Fruit fly (Drosophila melanogaster) whole organism: ENCODE measurements around the gene CG17108.

Experiments used
- CG8478 ChIP-seq: fragments of >200 bp; optimal IDR thresholded peaks from 2 replicates; lab custom pipeline; 2018; ENCODE audit warnings: inconsistent platforms
- Dll ChIP-seq: fragments of >200 bp; optimal IDR thresholded peaks from 2 replicates; lab custom pipeline; 2017
- EcR ChIP-seq, 2 experiments: fragments of >200 bp; optimal IDR thresholded peaks; 2 replicates each; lab custom pipeline; 2017; ENCODE audit warnings: missing biosample characterization in 2 of 2, missing genetic modification characterization in 2 of 2, missing genetic modification reagents in 2 of 2
- pan ChIP-seq: fragments of >200 bp; optimal IDR thresholded peaks from 2 replicates; lab custom pipeline; 2017
- psq ChIP-seq: fragments of >200 bp; optimal IDR thresholded peaks from 2 replicates; lab custom pipeline; 2017
- usp ChIP-seq: fragments of >200 bp; optimal IDR thresholded peaks from 2 replicates; lab custom pipeline; 2017; ENCODE audit warnings: missing biosample characterization, missing genetic modification characterization, mixed read lengths

Gene CG17108

DNA sequence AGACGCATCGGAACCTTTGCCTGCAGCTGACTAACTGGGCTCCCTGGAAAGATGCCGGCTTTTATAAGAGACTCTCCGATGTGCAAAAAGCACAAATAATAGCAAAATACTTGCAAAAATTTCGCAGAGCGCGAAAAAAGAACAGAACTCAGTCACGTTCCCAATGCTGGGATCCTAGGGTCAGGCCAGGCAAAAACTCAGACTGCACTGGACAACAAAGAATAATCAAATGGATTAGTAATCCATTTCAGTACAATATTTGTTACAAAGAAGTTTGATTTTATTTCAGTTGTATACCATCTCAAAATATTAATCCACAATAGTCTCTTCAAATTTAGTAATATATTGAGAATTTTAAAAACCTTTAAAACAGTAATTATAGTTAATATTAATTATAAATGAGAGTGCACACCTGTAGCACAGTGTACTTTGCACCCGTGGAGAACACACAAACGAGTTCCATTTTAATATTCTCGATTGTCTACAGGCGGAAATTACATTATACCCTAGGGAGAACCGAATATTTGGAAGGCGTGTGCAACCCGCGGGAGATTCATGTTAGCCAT is at the start of gene CG17108:
CG17108 (minus strand) TSS at position 51 of the 566 bp plus-strand sequence.
- TF ChIP-seq CG8478 (lab: Kevin White, UChicago): no peak
- TF ChIP-seq EcR (GFP tag; optimal IDR thresholded peaks at IDR 0.05; lab: Kevin White, UChicago): no peak
- TF ChIP-seq psq (lab: Kevin White, UChicago): no peak
- TF ChIP-seq Dll (lab: Kevin White, UChicago): no peak
- TF ChIP-seq usp (GFP tag; lab: Kevin White, UChicago): no peak
- no peak for TF ChIP-seq pan (lab: Kevin White, UChicago)

- TF ChIP-seq EcR (GFP tag; optimal IDR thresholded peaks at IDR 0.05; lab: Kevin White, UChicago): no peak
- TF ChIP-seq Dll (lab: Kevin White, UChicago): no peak
- TF ChIP-seq usp (GFP tag; lab: Kevin White, UChicago): no peak
- no peak for TF ChIP-seq CG8478 (lab: Kevin White, UChicago)
Measured at dm6 chr2L:10736993-10737756, 43.3 kb upstream of the CG17108 start, which contains the start of the genes Vha16-5 and CG12299. Gene Vha16-5 (minus strand): TSS chr2L:10737043. Gene CG12299 (plus strand): TSS chr2L:10737345.

DNA sequence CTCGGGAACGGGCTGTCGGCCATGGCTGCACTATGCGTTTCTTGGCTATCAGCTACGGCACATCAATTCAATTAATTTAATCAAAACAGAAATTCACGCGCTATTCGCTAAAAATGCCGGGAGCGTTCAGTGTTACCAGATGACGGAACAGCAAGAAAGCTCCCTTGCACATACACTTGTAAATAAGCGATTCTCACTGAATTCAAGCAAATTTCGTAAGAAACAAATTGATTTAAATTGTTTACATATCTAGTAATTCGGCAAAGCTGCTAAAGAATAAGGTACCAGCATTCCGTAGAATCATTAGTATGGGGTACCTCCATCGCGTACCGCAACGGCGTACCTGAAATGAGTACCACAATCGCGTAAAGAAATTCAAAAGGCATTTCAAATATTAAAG is 42.0 kb upstream of the CG17108 start, which contains the start of gene Nup107:
Nup107 (minus strand) TSS at position 149 of the 400 bp plus-strand sequence.
- no peak for TF ChIP-seq Dll (lab: Kevin White, UChicago)

dm6 chr2L:10732343-10732808 is 38.5 kb upstream of the CG17108 start, which contains the start of the genes EMC3 and Dpy-30L1:
Gene EMC3 (minus strand): TSS chr2L:10732423.
Gene Dpy-30L1 (plus strand): TSS chr2L:10732653.
- TF ChIP-seq psq (lab: Kevin White, UChicago): no peak
- TF ChIP-seq Dll (lab: Kevin White, UChicago): no peak
- no peak for TF ChIP-seq EcR (GFP tag; optimal IDR thresholded peaks at IDR 0.05; lab: Kevin White, UChicago)
- no peak for TF ChIP-seq CG8478 (lab: Kevin White, UChicago)
- no peak for TF ChIP-seq usp (GFP tag; lab: Kevin White, UChicago)
- no peak for TF ChIP-seq pan (lab: Kevin White, UChicago)

DNA sequence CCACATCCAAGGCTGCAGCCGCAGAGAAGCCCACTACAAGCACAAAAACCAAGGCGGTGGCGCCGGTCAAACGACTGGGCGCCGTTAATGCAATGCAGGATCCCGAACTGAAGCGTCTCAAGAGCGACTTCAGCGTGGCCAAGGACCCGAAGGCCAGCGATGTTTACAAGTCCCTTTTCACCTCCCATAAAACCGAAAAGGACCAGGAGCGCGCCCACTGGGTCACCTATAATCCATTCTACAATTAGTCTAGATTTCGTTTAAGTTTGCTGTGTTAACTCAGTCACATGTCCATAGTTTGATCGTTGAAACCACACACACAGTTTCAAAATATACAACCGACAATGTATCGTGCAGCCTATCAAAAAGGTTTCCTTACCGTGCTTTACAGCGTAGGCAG is 36.1 kb upstream of the CG17108 start, which contains the start of gene CG17118:
CG17118 (plus strand) TSS at position 301 of the 400 bp plus-strand sequence.
- no peak for TF ChIP-seq usp (GFP tag; lab: Kevin White, UChicago)
- no peak for TF ChIP-seq pan (lab: Kevin White, UChicago)
- no peak for TF ChIP-seq CG8478 (lab: Kevin White, UChicago)
- no peak for TF ChIP-seq psq (lab: Kevin White, UChicago)
- no peak for TF ChIP-seq EcR (GFP tag; optimal IDR thresholded peaks at IDR 0.05; lab: Kevin White, UChicago)
- TF ChIP-seq Dll (lab: Kevin White, UChicago): no peak

DNA sequence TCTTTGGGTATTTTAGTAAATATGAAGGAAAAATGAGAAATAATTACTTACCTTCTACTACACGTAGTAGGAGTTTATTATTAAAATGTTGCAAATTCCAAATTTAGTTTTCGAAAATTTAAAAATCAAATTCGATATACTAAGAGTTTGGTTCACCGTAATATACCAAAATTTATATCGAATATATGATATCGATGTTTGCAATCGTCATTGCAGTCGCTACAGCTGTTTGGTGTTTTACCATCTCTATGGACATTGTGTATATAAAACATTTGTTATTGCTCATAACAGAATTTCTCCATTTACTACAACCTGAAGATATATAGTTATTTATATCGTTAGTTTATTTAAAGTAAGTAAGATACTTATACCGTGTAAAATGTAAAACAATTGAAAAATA is 34.8 kb upstream of the CG17108 start, which contains the start of gene CG6443:
CG6443 (plus strand) TSS at position 228 of the 400 bp plus-strand sequence.
- TF ChIP-seq pan (lab: Kevin White, UChicago) (no peak), CG8478 (lab: Kevin White, UChicago) (no peak), Dll (lab: Kevin White, UChicago) (no peak)

DNA sequence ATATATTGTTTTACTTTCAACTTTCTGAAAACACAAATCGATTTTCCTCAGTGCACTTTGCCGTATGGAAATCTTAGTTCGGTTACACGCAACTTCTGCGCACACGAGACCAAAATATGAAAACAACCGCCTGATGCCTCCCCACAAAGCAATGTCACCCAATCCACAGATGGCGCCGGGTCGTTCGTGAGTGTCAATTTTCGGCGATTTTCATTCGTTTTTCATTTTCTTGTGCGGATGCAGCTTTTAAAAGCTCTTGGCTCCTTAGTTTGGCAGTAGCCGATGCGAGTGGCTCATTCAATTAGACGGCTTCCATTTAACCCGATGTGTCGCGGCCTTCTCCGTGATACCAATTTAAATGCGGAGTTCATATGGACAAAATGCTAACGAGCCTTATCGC is 30.0 kb upstream of the CG17108 start, which contains the start of gene CG6431:
CG6431 (plus strand) TSS at position 301 of the 400 bp plus-strand sequence.
- TF ChIP-seq pan (lab: Kevin White, UChicago) (no peak), psq (lab: Kevin White, UChicago) (no peak), CG8478 (lab: Kevin White, UChicago) (no peak), EcR (GFP tag; optimal IDR thresholded peaks at IDR 0.05; lab: Kevin White, UChicago) (no peak), usp (GFP tag; lab: Kevin White, UChicago) (no peak), Dll (lab: Kevin White, UChicago) (no peak)

DNA sequence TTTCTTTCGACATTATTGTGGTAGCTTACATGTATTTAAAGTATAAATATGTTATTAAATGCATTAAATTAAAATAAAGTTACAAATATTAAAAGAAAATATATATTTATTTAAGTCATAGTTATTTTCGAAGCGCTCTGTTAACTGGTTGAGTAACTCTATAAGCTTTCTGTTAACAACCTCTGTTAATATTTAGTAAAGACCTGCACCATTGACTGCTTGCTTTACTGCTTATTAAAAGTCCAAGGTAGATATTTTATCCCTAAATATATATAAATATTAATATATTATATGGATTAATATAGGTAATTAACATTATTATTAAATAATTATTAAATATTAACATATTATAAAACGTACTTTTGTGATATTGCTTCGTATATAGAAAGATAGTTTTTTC is 27.6 kb upstream of the CG17108 start:
- TF ChIP-seq psq (lab: Kevin White, UChicago) (no peak), EcR (GFP tag; optimal IDR thresholded peaks at IDR 0.05; lab: Kevin White, UChicago) (no peak), usp (GFP tag; lab: Kevin White, UChicago) (no peak), CG8478 (lab: Kevin White, UChicago) (no peak), pan (lab: Kevin White, UChicago) (no peak), Dll (lab: Kevin White, UChicago) (no peak)

DNA sequence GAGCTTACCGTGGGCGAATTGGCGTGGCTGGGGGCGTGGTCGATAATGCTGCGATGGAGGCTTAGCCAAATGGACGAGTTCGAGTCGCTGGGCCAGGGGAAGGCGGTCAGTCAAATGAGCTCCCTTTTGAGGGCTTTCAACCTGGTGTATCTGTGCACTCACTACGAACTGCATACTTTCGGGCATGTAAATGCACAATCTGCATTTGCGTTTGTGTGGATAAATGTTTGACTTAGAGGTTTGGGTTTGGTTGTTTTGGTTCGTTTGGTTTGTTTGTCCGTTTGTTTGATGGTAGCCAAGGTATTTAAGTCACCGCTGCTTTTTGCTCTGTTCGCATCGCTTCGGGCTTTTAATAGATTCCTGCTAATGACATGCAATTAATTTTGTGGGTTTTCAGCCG is 17.3 kb upstream of the CG17108 start:
- TF ChIP-seq pan (lab: Kevin White, UChicago): no peak
- no peak for TF ChIP-seq Dll (lab: Kevin White, UChicago)
- TF ChIP-seq psq (lab: Kevin White, UChicago): no peak
- no peak for TF ChIP-seq CG8478 (lab: Kevin White, UChicago)
- TF ChIP-seq EcR (GFP tag; optimal IDR thresholded peaks at IDR 0.05; lab: Kevin White, UChicago): no peak
- TF ChIP-seq usp (GFP tag; lab: Kevin White, UChicago): no peak

DNA sequence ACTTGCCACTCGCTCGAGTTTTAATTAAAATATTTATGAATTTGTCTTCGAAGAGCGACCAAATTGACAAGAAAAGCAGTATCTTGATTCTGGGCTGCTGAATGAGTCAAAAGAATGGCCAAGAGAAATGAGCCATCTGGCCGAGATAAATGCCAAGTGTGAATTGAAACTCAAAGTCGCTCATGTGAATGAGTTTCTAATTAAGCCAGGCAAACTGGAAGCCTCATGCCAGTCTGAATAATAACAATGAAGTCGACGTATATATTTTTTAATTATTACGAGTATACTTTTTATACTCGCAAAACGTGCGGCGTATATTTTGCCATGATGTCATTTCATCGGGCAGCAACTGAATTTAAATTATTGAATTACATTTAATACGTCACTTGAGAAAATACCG is 15.4 kb upstream of the CG17108 start, which contains the start of gene Lip2:
Lip2 (minus strand) TSS at position 101 of the 400 bp plus-strand sequence.
- TF ChIP-seq EcR (GFP tag; optimal IDR thresholded peaks at IDR 0.05; lab: Kevin White, UChicago) (no peak), Dll (lab: Kevin White, UChicago) (no peak), CG8478 (lab: Kevin White, UChicago) (no peak), psq (lab: Kevin White, UChicago) (no peak), usp (GFP tag; lab: Kevin White, UChicago) (no peak), pan (lab: Kevin White, UChicago) (no peak)

DNA sequence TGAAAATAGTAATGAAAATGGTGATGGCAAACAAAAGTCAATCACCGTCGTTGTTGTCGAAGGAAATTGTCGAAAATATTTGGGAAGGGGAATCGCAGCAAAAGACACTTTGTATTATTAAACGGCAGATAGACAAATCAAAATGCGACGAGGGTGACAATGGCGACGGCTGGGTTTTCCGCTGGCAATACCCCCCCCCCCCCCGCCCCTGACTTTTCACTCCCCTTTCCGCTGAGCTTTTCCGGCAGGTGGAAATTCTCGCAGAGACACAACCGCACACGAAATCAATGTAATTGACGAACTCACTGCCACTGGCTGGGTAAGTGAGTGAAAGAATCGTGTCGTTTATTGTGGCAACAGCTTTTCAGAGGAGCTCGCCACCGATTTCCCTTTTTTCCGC is 14.2 kb upstream of the CG17108 start:
- TF ChIP-seq CG8478 (lab: Kevin White, UChicago): no peak
- TF ChIP-seq EcR (GFP tag; optimal IDR thresholded peaks at IDR 0.05; lab: Kevin White, UChicago): no peak
- TF ChIP-seq usp (GFP tag; lab: Kevin White, UChicago): no peak
- TF ChIP-seq Dll (lab: Kevin White, UChicago): no peak
- no peak for TF ChIP-seq psq (lab: Kevin White, UChicago)
- no peak for TF ChIP-seq pan (lab: Kevin White, UChicago)
